Fruit fly (Drosophila melanogaster): Measurements from ENCODE around the gene Duba.
A peak's percentile ranks its signal among the peaks of the same experiment; 100 is the strongest.

Duba gene

DNA sequence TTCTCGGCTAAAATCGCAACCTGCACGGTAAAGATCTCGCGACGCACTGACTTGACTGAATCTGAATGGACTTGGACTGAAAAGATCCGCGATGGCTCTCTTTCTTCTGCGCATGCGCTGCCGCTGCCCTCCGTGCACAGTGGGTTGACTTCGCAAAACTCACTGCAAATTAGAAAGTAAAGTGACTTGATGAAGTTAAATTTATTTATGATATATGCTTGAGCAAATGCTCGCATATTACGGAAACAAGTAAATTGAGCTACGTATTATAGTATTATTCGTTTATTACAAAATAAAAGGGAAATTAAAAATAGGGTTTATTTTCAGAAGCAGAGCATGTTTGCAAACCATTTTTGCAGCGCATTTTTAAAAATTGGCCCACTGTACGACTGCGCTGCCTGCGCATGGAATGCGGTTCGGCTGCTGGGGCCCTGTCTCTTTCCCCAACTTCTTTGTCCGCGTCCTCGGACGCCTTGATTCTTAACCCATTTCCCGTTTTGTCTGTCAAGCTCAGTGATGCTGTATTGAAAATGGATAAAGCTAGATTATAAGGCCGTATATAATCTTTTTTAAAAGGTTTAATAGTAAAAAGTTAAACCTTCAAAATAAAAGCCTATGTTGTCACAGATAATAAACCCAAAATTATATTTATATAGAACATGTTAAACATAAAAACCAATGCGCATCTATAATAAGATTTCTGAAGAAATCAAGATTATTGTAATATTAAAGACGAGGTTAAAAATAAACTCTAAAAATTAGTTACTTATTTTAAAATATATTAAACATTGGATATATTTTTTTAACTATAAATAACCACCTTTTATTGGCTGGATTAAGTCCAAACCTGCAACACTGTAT lies 21.3 kb downstream of the Duba start, which contains the start of gene rt (continued):
- peak; percentile 86 for TF ChIP-seq spab (GFP tag; optimal IDR thresholded peaks at IDR 0.05)
- peak; percentile 62 for TF ChIP-seq Hr39 (GFP tag; optimal IDR thresholded peaks at IDR 0.05)
- peak; percentile 90 for TF ChIP-seq CG6808 (GFP tag; optimal IDR thresholded peaks at IDR 0.05)
- peak; percentile 56; the same call in 1 of the 2 replicates for TF ChIP-seq CG11294 (GFP tag; IDR thresholded peaks at IDR 0.05)
- peak; percentile 51 for TF ChIP-seq Eip93F (GFP tag; optimal IDR thresholded peaks at IDR 0.05)
- TF ChIP-seq dac (GFP tag; optimal IDR thresholded peaks at IDR 0.05), result peak; percentile 72
- peak; percentile 78 for TF ChIP-seq Smox (GFP tag; optimal IDR thresholded peaks at IDR 0.05)
- peak; percentile 73 for TF ChIP-seq Ets21C (GFP tag; optimal IDR thresholded peaks at IDR 0.05)
- TF ChIP-seq cyc (GFP tag; optimal IDR thresholded peaks at IDR 0.05), result peak; percentile 77
- TF ChIP-seq CG3032 (tag; optimal IDR thresholded peaks at IDR 0.05), result peak; percentile 94
- TF ChIP-seq Sox14 (GFP tag; optimal IDR thresholded peaks at IDR 0.05), result peak; percentile 88
- peak; percentile 63 for TF ChIP-seq CG11902 (GFP tag; optimal IDR thresholded peaks at IDR 0.05)
- peak; percentile 87 for TF ChIP-seq topi (GFP tag; optimal IDR thresholded peaks at IDR 0.05)
- peak; percentile 67 for TF ChIP-seq Lpt (GFP tag; optimal IDR thresholded peaks at IDR 0.05)
- TF ChIP-seq Eip75B (GFP tag; optimal IDR thresholded peaks at IDR 0.05), result peak; percentile 85
- peak; percentile 78 for TF ChIP-seq CG34406 (GFP tag; optimal IDR thresholded peaks at IDR 0.05)
- TF ChIP-seq fd85E (GFP tag; optimal IDR thresholded peaks at IDR 0.05), result no peak

dm6 chr3L:11586794-11587462 lies 22.3 kb downstream of the Duba start:
- TF ChIP-seq vri (GFP tag; optimal IDR thresholded peaks at IDR 0.05), result peak; percentile 7
- TF ChIP-seq esn (GFP tag; optimal IDR thresholded peaks at IDR 0.05), result no peak
- no peak for TF ChIP-seq CG6792 (GFP tag; optimal IDR thresholded peaks at IDR 0.05)
- TF ChIP-seq Smox (GFP tag; optimal IDR thresholded peaks at IDR 0.05), result no peak
- no peak for TF ChIP-seq CG11762 (GFP tag; optimal IDR thresholded peaks at IDR 0.05; ENCODE audit: insufficient read depth)
- TF ChIP-seq salr (GFP tag; optimal IDR thresholded peaks at IDR 0.05), result no peak
- no peak for TF ChIP-seq Gug (GFP tag; IDR thresholded peaks at IDR 0.05)
- no peak for TF ChIP-seq CG34406 (GFP tag; optimal IDR thresholded peaks at IDR 0.05)
- peak; percentile 49; the same call in 1 of the 2 replicates for TF ChIP-seq CG15336 (GFP tag; IDR thresholded peaks at IDR 0.05)
- no peak for TF ChIP-seq CG8632 (GFP tag; optimal IDR thresholded peaks at IDR 0.05)
- TF ChIP-seq Ets21C (GFP tag; optimal IDR thresholded peaks at IDR 0.05), result no peak
- no peak for TF ChIP-seq pdm3 (GFP tag; optimal IDR thresholded peaks at IDR 0.05)
- TF ChIP-seq CG9139 (GFP tag; optimal IDR thresholded peaks at IDR 0.05), result no peak
- no peak for TF ChIP-seq Lpt (GFP tag; optimal IDR thresholded peaks at IDR 0.05)
- TF ChIP-seq OdsH (GFP tag; optimal IDR thresholded peaks at IDR 0.05), result no peak
- TF ChIP-seq CG16779 (tag; optimal IDR thresholded peaks at IDR 0.05), result no peak
- TF ChIP-seq Sox102F (GFP tag; optimal IDR thresholded peaks at IDR 0.05), result no peak
- no peak for TF ChIP-seq CG6808 (GFP tag; optimal IDR thresholded peaks at IDR 0.05)
- TF ChIP-seq achi (GFP tag; optimal IDR thresholded peaks at IDR 0.05), result no peak
- no peak for TF ChIP-seq acj6 (GFP tag; optimal IDR thresholded peaks at IDR 0.05)
- TF ChIP-seq Blimp-1 (GFP tag; optimal IDR thresholded peaks at IDR 0.05), result peak; percentile 87
- no peak for TF ChIP-seq topi (GFP tag; optimal IDR thresholded peaks at IDR 0.05)
- no peak for TF ChIP-seq CG8319 (GFP tag; optimal IDR thresholded peaks at IDR 0.05)

DNA sequence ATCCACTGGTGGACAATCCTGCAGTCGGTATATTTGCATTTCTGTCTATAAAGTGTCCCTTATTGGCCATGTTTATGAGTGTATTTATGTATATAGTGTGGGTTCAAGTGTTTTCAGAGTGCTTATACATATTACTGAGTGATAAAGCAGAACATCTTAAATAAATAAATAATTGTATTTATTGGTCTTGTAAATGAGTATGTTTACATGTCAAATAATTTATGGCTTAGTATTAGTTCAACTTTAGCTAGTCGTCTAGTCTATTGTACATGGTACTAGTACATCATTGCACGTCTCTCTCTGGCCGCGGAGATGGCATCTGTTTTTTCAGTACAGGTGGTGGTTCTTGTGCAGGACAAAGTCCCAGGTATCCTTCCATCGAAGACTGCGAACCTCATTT lies 25.3 kb downstream of the Duba start, which contains the start of gene CG32086:
Gene CG32086 (minus strand): TSS at position 101 of the 400 bp plus-strand sequence.
- TF ChIP-seq CG10631 (GFP tag; optimal IDR thresholded peaks at IDR 0.05), result no peak
- TF ChIP-seq pdm3 (GFP tag; optimal IDR thresholded peaks at IDR 0.05), result no peak
- no peak for TF ChIP-seq fd59A (GFP tag; optimal IDR thresholded peaks at IDR 0.05)
- no peak for TF ChIP-seq CG8319 (GFP tag; optimal IDR thresholded peaks at IDR 0.05)
- TF ChIP-seq CG15336 (GFP tag; IDR thresholded peaks at IDR 0.05), result no peak

Data from whole organism, prepupa.